Fruit fly (Drosophila melanogaster) whole organism, wandering third instar larva: ENCODE measurements around the gene CG15221.

Experiments used
- Abd-B ChIP-seq: fragments of >200 bp; optimal IDR thresholded peaks from 2 replicates; lab custom pipeline; 2017; ENCODE audit warnings: missing biosample characterization, missing genetic modification characterization
- CG32264 ChIP-seq: fragments of 200-800 bp; sonication (Bioruptor generic); optimal IDR thresholded peaks from 2 replicates; lab custom pipeline; 2016; ENCODE audit warnings: missing biosample characterization, missing genetic modification characterization
- CrebA ChIP-seq: fragments of 200-800 bp; sonication (Bioruptor generic); optimal IDR thresholded peaks from 2 replicates; lab custom pipeline; 2016; ENCODE audit warnings: missing biosample characterization, mild to moderate bottlenecking, missing genetic modification characterization, borderline replicate concordance
- Dfd ChIP-seq: fragments of >200 bp; optimal IDR thresholded peaks from 2 replicates; lab custom pipeline; 2017; ENCODE audit warnings: missing biosample characterization, missing genetic modification characterization
- GATAd ChIP-seq: sonication (Bioruptor generic); optimal IDR thresholded peaks from 2 replicates; lab custom pipeline; 2016; ENCODE audit warnings: missing biosample characterization, missing genetic modification characterization
- HLH106 ChIP-seq: fragments of 200-800 bp; optimal IDR thresholded peaks from 3 replicates; lab custom pipeline; 2019; ENCODE audit warnings: missing biosample characterization, mild to moderate bottlenecking, missing genetic modification characterization, moderate library complexity
- Hnf4 ChIP-seq: fragments of 200-800 bp; sonication (Bioruptor generic); optimal IDR thresholded peaks from 2 replicates; lab custom pipeline; 2016; ENCODE audit warnings: missing biosample characterization, mild to moderate bottlenecking, missing genetic modification characterization
- Hr78 ChIP-seq: fragments of >200 bp; optimal IDR thresholded peaks from 2 replicates; lab custom pipeline; 2017; ENCODE audit warnings: missing biosample characterization, missing genetic modification characterization
- Hr83 ChIP-seq: fragments of 200-300 bp; sonication (Bioruptor generic); optimal IDR thresholded peaks from 2 replicates; lab custom pipeline; 2016; ENCODE audit warnings: missing biosample characterization, mild to moderate bottlenecking, missing genetic modification characterization, moderate library complexity; ENCODE audit not compliant: poor library complexity, severe bottlenecking
- Jra ChIP-seq: sonication (Bioruptor generic); optimal IDR thresholded peaks from 2 replicates; lab custom pipeline; 2016; ENCODE audit warnings: missing biosample characterization, missing genetic modification characterization
- Mio ChIP-seq: sonication (Bioruptor generic); optimal IDR thresholded peaks from 2 replicates; lab custom pipeline; 2016; ENCODE audit warnings: missing biosample characterization, missing genetic modification characterization
- Myc ChIP-seq: fragments of >200 bp; optimal IDR thresholded peaks from 2 replicates; lab custom pipeline; 2017
- N ChIP-seq: fragments of >200 bp; optimal IDR thresholded peaks from 2 replicates; lab custom pipeline; 2018; ENCODE audit warnings: missing biosample characterization, missing external identifiers, missing genetic modification characterization
- OdsH ChIP-seq: fragments of 200-800 bp; sonication (Bioruptor generic); optimal IDR thresholded peaks from 2 replicates; lab custom pipeline; 2016; ENCODE audit warnings: missing biosample characterization, mild to moderate bottlenecking, missing genetic modification characterization
- Rel ChIP-seq, 2 experiments: fragments of 200-800 bp; sonication (Bioruptor generic) in 1 of 2; optimal IDR thresholded peaks; 2 replicates in 1 of 2; 3 replicates in 1 of 2; lab custom pipeline; 2016 to 2019; ENCODE audit warnings: mild to moderate bottlenecking in 2 of 2, missing biosample characterization in 2 of 2, missing genetic modification characterization in 2 of 2, moderate library complexity in 1 of 2
- br ChIP-seq: fragments of 200-800 bp; sonication (Bioruptor generic); optimal IDR thresholded peaks from 2 replicates; lab custom pipeline; 2016; ENCODE audit warnings: missing biosample characterization, missing genetic modification characterization
- brk ChIP-seq: fragments of 200-800 bp; sonication (Bioruptor generic); optimal IDR thresholded peaks from 2 replicates; lab custom pipeline; 2016; ENCODE audit warnings: missing biosample characterization, mild to moderate bottlenecking, missing genetic modification characterization
- dl ChIP-seq, 2 experiments: fragments of 175-275, 200-275 bp in 1 of 2; fragments of 200-275 bp in 1 of 2; sonication (Bioruptor generic); optimal IDR thresholded peaks; lab custom pipeline; 2018; ENCODE audit warnings: mild to moderate bottlenecking in 2 of 2, missing biosample characterization in 2 of 2, missing genetic modification characterization in 2 of 2, moderate library complexity in 2 of 2; ENCODE audit not compliant: partially characterized antibody in 2 of 2, insufficient read depth in 1 of 2
- dmrt93B ChIP-seq: fragments of 200-800 bp; sonication (Bioruptor generic); optimal IDR thresholded peaks from 2 replicates; lab custom pipeline; 2018; ENCODE audit warnings: missing biosample characterization, mild to moderate bottlenecking, missing genetic modification characterization
- dsf ChIP-seq: sonication (Bioruptor generic); optimal IDR thresholded peaks from 2 replicates; lab custom pipeline; 2016; ENCODE audit warnings: missing biosample characterization, missing genetic modification characterization, borderline replicate concordance
- ey ChIP-seq: fragments of 200-800 bp; sonication (Bioruptor generic); optimal IDR thresholded peaks from 2 replicates; lab custom pipeline; 2016; ENCODE audit warnings: missing biosample characterization, missing genetic modification characterization
- fru ChIP-seq: fragments of 200-800 bp; sonication (Bioruptor generic); optimal IDR thresholded peaks from 3 replicates; lab custom pipeline; 2016; ENCODE audit warnings: missing biosample characterization, mild to moderate bottlenecking, missing genetic modification characterization
- h ChIP-seq: fragments of 200-800 bp; sonication (Bioruptor generic); optimal IDR thresholded peaks from 3 replicates; lab custom pipeline; 2016; ENCODE audit warnings: missing biosample characterization, mild to moderate bottlenecking, missing genetic modification characterization
- lola ChIP-seq: fragments of >200 bp; optimal IDR thresholded peaks from 2 replicates; lab custom pipeline; 2017; ENCODE audit warnings: missing biosample characterization, missing genetic modification characterization
- pan ChIP-seq: fragments of >200 bp; optimal IDR thresholded peaks from 2 replicates; lab custom pipeline; 2017
- rgr ChIP-seq: fragments of 200-800 bp; sonication (Bioruptor generic); optimal IDR thresholded peaks from 3 replicates; lab custom pipeline; 2016; ENCODE audit warnings: missing biosample characterization, mild to moderate bottlenecking, missing genetic modification characterization
- sage ChIP-seq: fragments of 200-800 bp; sonication (Bioruptor generic); optimal IDR thresholded peaks from 2 replicates; lab custom pipeline; 2016; ENCODE audit warnings: missing biosample characterization, mild to moderate bottlenecking, missing genetic modification characterization
- sv ChIP-seq: fragments of 200-800 bp; sonication (Bioruptor generic); optimal IDR thresholded peaks from 3 replicates; lab custom pipeline; 2016; ENCODE audit warnings: missing biosample characterization, missing genetic modification characterization
- tai ChIP-seq: sonication (Bioruptor generic); optimal IDR thresholded peaks from 2 replicates; lab custom pipeline; 2016; ENCODE audit warnings: missing biosample characterization, missing genetic modification characterization
- usp ChIP-seq: fragments of >200 bp; optimal IDR thresholded peaks from 2 replicates; lab custom pipeline; 2017; ENCODE audit warnings: missing biosample characterization, missing genetic modification characterization
- woc ChIP-seq: sonication (Bioruptor generic); optimal IDR thresholded peaks from 2 replicates; lab custom pipeline; 2016; ENCODE audit warnings: missing biosample characterization, mild to moderate bottlenecking, missing genetic modification characterization

The CG15221 gene

DNA sequence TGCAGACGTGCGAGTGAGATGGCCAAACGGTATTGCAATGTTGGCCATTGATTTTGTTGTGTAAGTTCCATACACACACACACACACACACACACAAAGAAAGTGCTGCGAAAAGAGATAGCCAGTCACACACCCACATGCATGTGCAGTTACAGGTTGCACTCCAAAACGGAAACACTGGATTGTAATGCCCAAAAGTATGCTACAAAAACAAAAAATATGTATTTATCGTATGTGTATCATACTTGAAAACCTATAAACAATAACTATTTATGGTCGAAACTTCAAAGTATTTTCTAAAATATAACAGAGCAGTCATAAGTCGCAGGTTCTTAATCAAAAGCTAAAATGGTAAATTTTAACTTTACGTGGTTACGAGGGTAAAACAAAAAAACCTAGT is 5.9 kb downstream of the CG15221 start:
- TF ChIP-seq h = no peak
- no peak for TF ChIP-seq woc
- no peak for TF ChIP-seq dl (GFP tag; optimal IDR thresholded peaks at IDR 0.05; lab: Kevin White, UChicago; ENCODE audit: insufficient read depth in 1 of 2, partially characterized antibody in 2 of 2)
- TF ChIP-seq dmrt93B (GFP tag; lab: Kevin White, UChicago) = no peak
- no peak for TF ChIP-seq brk (GFP tag; lab: Kevin White, UChicago)
- no peak for TF ChIP-seq CG32264 (GFP tag; lab: Kevin White, UChicago)
- TF ChIP-seq sage (GFP tag; lab: Kevin White, UChicago) = no peak
- TF ChIP-seq HLH106 (tag; lab: Kevin White, UChicago) = no peak
- TF ChIP-seq Myc (lab: Kevin White, UChicago) = no peak
- no peak for TF ChIP-seq Dfd (GFP tag; lab: Kevin White, UChicago)
- no peak for TF ChIP-seq Rel (GFP tag; optimal IDR thresholded peaks at IDR 0.05; lab: Kevin White, UChicago)
- TF ChIP-seq Rel (tag; optimal IDR thresholded peaks at IDR 0.05; lab: Kevin White, UChicago) = no peak
- no peak for TF ChIP-seq fru (GFP tag; lab: Kevin White, UChicago)
- TF ChIP-seq Jra (GFP tag; lab: Kevin White, UChicago) = no peak
- TF ChIP-seq OdsH (GFP tag; lab: Kevin White, UChicago) = no peak
- no peak for TF ChIP-seq Hnf4 (GFP tag; lab: Kevin White, UChicago)
- TF ChIP-seq Abd-B (GFP tag; lab: Kevin White, UChicago) = no peak
- TF ChIP-seq pan (lab: Kevin White, UChicago) = no peak

DNA sequence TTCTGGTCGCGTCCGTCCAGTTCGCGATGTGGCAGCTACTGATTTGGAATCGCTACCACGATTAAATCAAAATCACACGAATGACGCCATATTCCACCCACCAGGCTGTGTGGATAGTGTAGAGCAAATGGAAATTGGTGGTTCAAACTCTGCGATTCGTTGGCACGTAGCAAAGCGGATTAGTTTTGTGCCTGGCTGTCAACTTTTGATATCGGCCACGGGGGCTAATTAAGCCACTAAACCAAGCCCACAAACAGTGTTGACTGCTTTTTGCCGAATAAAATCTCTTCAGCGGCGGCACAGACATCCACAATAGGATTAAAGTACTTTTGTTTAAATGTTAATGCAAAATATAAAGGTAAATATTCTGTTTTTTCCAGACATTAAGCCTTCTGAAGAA is 7.6 kb downstream of the CG15221 start, which contains the start of gene inaF-C:
inaF-C (minus strand) TSS at position 101 of the 400 bp plus-strand sequence.
- TF ChIP-seq Hr78 (GFP tag; lab: Kevin White, UChicago) (no peak), Jra (GFP tag; lab: Kevin White, UChicago) (no peak), usp (GFP tag; lab: Kevin White, UChicago) (no peak), CG32264 (GFP tag; lab: Kevin White, UChicago) (no peak), dmrt93B (GFP tag; lab: Kevin White, UChicago) (no peak)

DNA sequence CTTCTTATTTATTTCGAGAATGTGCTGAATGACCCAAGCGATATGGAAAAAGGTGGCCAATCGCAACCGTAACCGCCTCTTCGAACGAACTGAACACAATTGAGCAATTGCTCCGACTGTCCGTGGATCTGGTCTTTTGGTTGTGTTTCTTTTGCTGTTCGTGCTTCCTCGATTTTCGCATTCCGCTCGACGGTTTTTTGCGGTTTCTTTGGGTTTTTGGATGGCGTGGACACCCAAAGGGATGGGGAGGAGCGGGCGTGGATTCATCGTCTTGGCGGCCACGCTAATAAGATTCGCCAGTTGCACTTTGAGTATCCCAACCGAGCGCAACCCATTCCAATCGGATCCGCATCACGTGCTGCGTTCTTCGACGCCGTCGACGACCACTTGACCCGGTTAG is 8.6 kb downstream of the CG15221 start, which contains the start of gene inaF-B:
inaF-B (minus strand) TSS at position 101 of the 400 bp plus-strand sequence.
- TF ChIP-seq Mio = no peak
- no peak for TF ChIP-seq Abd-B (GFP tag; lab: Kevin White, UChicago)
- TF ChIP-seq ey (GFP tag; lab: Kevin White, UChicago) = no peak
- TF ChIP-seq dsf (GFP tag; lab: Kevin White, UChicago) = no peak
- TF ChIP-seq rgr (GFP tag; lab: Kevin White, UChicago) = no peak
- no peak for TF ChIP-seq tai (GFP tag; lab: Kevin White, UChicago)
- TF ChIP-seq usp (GFP tag; lab: Kevin White, UChicago) = no peak
- TF ChIP-seq N (GFP tag; lab: Kevin White, UChicago) = no peak
- TF ChIP-seq Hr83 = no peak
- no peak for TF ChIP-seq Hnf4 (GFP tag; lab: Kevin White, UChicago)
- TF ChIP-seq Dfd (GFP tag; lab: Kevin White, UChicago) = no peak
- TF ChIP-seq br (GFP tag; lab: Kevin White, UChicago) = no peak
- TF ChIP-seq HLH106 (tag; lab: Kevin White, UChicago) = no peak

DNA sequence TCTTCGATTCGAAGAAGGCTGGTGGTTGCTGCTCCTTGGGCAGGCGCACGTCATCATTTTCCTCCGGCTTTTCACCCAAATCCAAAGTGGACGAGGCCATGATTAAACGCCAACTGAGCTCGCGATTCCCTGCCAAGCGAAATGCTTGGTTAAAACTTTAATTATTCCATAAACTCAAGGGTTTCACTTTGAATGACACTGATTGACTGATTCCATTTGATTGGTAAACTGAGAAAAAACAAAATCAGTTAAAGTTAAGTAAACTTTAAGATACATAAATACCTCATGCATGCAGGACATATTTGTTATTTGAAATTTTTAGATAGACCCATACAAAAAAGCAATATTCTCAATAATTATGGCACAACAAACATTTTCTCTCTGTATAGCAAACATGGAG is 9.7 kb downstream of the CG15221 start, which contains the start of gene inaF-A:
inaF-A (minus strand) TSS at position 101 of the 400 bp plus-strand sequence.
- TF ChIP-seq lola (GFP tag; lab: Kevin White, UChicago) = no peak
- no peak for TF ChIP-seq Rel (GFP tag; optimal IDR thresholded peaks at IDR 0.05; lab: Kevin White, UChicago)
- TF ChIP-seq Rel (tag; optimal IDR thresholded peaks at IDR 0.05; lab: Kevin White, UChicago) = no peak
- TF ChIP-seq, all 38 proteins: peak for 0

DNA sequence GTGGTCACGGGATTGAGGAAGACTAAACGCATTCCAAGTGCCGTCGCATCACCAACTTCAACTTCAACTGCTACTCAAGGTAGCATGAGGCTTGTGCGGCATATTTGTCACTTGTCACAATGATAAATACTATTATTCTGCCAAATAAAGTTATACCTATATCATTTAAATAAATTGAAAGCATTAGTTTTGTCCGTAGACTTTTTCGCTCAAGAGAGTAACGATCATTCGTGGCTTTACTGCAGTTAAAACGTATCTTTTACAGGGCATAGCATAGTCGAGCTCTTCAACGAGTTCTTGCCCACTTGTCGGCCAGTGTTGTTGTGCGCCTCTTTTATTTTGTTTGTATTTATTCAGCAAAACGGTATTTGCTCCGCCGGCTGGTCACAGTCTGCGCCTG is 12.4 kb downstream of the CG15221 start:
- TF ChIP-seq dmrt93B (GFP tag; lab: Kevin White, UChicago) = no peak
- no peak for TF ChIP-seq tai (GFP tag; lab: Kevin White, UChicago)
- TF ChIP-seq sv (GFP tag; lab: Kevin White, UChicago) = no peak
- TF ChIP-seq lola (GFP tag; lab: Kevin White, UChicago) = no peak
- TF ChIP-seq h = no peak
- TF ChIP-seq CrebA (GFP tag; lab: Kevin White, UChicago) = no peak
- no peak for TF ChIP-seq br (GFP tag; lab: Kevin White, UChicago)
- no peak for TF ChIP-seq woc
- no peak for TF ChIP-seq Dfd (GFP tag; lab: Kevin White, UChicago)
- no peak for TF ChIP-seq Abd-B (GFP tag; lab: Kevin White, UChicago)
- no peak for TF ChIP-seq GATAd (GFP tag; lab: Kevin White, UChicago)
- TF ChIP-seq fru (GFP tag; lab: Kevin White, UChicago) = no peak
